Worm (Caenorhabditis elegans) whole organism, midembryonic: ENCODE results near the gene ZK1320.3.

Experiments
- T22C8.4 ChIP-seq: fragments of 200-800 bp; sonication (Bioruptor generic); IDR thresholded peaks from 2 replicates; pipeline ENCODE4 v1.3.6; 2022; ENCODE audit warnings: missing genetic modification characterization, missing compliant biosample characterization
- cog-1 ChIP-seq: sonication (generic microtip); optimal IDR thresholded peaks from 2 replicates; lab custom pipeline; 2016; ENCODE audit warnings: missing genetic modification characterization, missing compliant biosample characterization
- flt-1 ChIP-seq: fragments of 200-800 bp; sonication (Bioruptor generic); IDR thresholded peaks from 2 replicates; pipeline ENCODE4 v1.3.6; 2022; ENCODE audit warnings: missing genetic modification characterization, missing compliant biosample characterization
- klf-2 ChIP-seq: fragments of 200-800 bp; sonication (Bioruptor generic); conservative IDR thresholded peaks from 2 replicates; pipeline ENCODE4 v1.3.6; 2022; ENCODE audit warnings: missing genetic modification reagents, missing genetic modification characterization, missing compliant biosample characterization
- med-1 ChIP-seq: sonication (generic microtip); optimal IDR thresholded peaks from 2 replicates; lab custom pipeline; 2017; ENCODE audit warnings: missing genetic modification characterization, mild to moderate bottlenecking, missing compliant biosample characterization, antibody characterized with exemption, missing genetic modification reagents; ENCODE audit not compliant: insufficient read depth
- ref-1 ChIP-seq: fragments of 200-800 bp; sonication (Bioruptor generic); conservative IDR thresholded peaks from 2 replicates; pipeline ENCODE4 v1.3.6; 2022; ENCODE audit warnings: missing genetic modification reagents, missing genetic modification characterization, missing compliant biosample characterization
- tab-1 ChIP-seq: fragments of 200-800 bp; sonication (Bioruptor generic); IDR thresholded peaks from 2 replicates; pipeline ENCODE4 v1.3.6; 2022; ENCODE audit warnings: missing genetic modification characterization, missing compliant biosample characterization
- ztf-23 ChIP-seq: fragments of 200-800 bp; sonication (Bioruptor generic); IDR thresholded peaks from 2 replicates; pipeline ENCODE4 v1.3.6; 2022; ENCODE audit warnings: missing genetic modification reagents, missing genetic modification characterization, missing compliant biosample characterization
- ztf-29 ChIP-seq: fragments of 200-800 bp; sonication (Bioruptor generic); IDR thresholded peaks from 2 replicates; pipeline ENCODE4 v1.3.6; 2022; ENCODE audit warnings: missing genetic modification reagents, missing genetic modification characterization, missing compliant biosample characterization

ZK1320.3 gene

ce11 chrII:9621913-9622348 lies 38.3 kb downstream of the ZK1320.3 start:
- TF ChIP-seq med-1 (GFP tag; lab: Kevin White, UChicago), result no peak
- TF ChIP-seq klf-2, result no peak
- TF ChIP-seq ref-1, result no peak
- TF ChIP-seq ztf-23 (GFP tag; lab: Robert Waterston, UW), result no peak

ce11 chrII:9621121-9621520 lies 39.1 kb downstream of the ZK1320.3 start:
- no peak for TF ChIP-seq flt-1 (GFP tag; lab: Robert Waterston, UW)
- TF ChIP-seq med-1 (GFP tag; lab: Kevin White, UChicago), result no peak
- TF ChIP-seq klf-2, result no peak
- TF ChIP-seq tab-1, result no peak
- no peak for TF ChIP-seq cog-1 (tag; lab: Kevin White, UChicago)
- no peak for TF ChIP-seq ztf-23 (GFP tag; lab: Robert Waterston, UW)
- TF ChIP-seq ref-1, result no peak

DNA sequence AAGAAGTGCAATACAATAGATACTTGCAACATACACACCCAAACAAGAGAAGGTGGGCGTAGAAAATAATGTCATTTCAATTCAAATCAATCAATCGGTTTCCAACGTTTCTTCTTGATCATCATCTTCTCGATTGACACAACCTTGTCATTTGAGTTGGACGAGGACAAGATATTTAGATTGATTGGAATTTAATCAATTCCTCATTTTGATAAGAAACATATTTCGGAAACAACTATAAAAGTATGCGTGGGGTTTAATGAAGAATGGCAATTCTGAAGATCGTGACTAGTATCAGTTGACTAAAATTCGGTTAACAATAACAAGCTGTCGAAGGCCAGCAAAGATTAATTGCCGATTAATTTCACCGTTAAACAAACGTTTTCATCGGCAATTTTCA lies 39.6 kb downstream of the ZK1320.3 start:
- TF ChIP-seq flt-1 (GFP tag; lab: Robert Waterston, UW) (no peak), tab-1 (no peak), T22C8.4 (GFP tag; lab: Robert Waterston, UW) (no peak), klf-2 (no peak), ztf-29 (GFP tag; lab: Robert Waterston, UW) (no peak), ztf-23 (GFP tag; lab: Robert Waterston, UW) (no peak), med-1 (GFP tag; lab: Kevin White, UChicago) (no peak)

DNA sequence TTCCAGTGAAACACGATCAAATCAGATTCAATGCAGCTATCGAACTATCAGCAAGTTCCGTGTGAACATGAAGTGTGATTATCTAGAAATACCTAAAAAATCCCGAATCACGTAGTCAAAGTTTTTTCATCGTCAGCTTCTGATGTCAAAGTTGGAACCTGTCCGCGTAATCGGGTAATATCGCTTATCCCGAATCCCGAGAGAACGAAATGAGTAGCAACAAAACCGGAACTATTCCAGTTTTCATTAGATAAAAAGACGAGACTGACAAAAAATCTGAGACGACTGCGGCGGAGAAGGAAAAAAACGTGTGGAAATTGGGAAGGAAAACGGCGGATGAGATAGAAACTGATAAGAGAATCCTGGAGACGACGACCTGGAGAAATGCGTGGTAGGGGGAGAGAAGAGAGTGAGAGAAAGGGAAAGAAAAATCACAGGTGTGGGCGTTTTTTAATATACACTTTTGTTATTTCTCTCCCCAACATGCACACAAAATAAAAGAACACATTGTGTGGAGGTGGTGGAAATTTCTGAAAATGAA lies 40.2 kb downstream of the ZK1320.3 start:
- TF ChIP-seq klf-2, result no peak
- no peak for TF ChIP-seq flt-1 (GFP tag; lab: Robert Waterston, UW)
- TF ChIP-seq tab-1, result no peak
- TF ChIP-seq T22C8.4 (GFP tag; lab: Robert Waterston, UW), result no peak
- TF ChIP-seq ref-1, result no peak
- no peak for TF ChIP-seq med-1 (GFP tag; lab: Kevin White, UChicago)
- TF ChIP-seq cog-1 (tag; lab: Kevin White, UChicago), result no peak
- TF ChIP-seq ztf-23 (GFP tag; lab: Robert Waterston, UW), result no peak
- no peak for TF ChIP-seq ztf-29 (GFP tag; lab: Robert Waterston, UW)

DNA sequence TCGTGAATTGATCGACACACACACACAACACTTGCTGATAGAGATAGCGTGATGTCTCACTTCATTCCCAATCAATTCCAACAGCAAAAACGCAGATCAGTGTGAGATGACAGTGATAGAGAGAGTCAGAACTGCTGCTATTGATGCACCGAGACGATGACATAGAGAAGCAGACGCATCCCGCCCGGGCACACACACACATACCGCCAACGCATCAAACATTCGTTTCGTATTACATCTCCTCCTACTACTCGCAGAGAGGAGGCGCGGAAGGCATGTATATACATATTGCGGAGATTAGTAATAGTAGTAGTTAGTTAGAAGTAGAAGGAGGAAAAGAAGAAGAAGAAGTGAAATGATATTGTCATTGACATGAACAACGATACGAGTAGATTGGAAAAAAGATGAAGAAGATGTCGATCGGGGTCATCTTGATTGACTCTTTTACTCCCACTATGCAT lies 40.8 kb downstream of the ZK1320.3 start:
- TF ChIP-seq ref-1 (no peak), ztf-23 (GFP tag; lab: Robert Waterston, UW) (0 out of 2 replicates have a peak, but pooled peaks have one; percentile 44), T22C8.4 (GFP tag; lab: Robert Waterston, UW) (0 out of 2 replicates have a peak, but pooled peaks have one; percentile 27), flt-1 (GFP tag; lab: Robert Waterston, UW) (peak; percentile 50; the same call in 1 of the 2 replicates), cog-1 (tag; lab: Kevin White, UChicago) (peak; percentile 72), klf-2 (no peak), tab-1 (no peak)

DNA sequence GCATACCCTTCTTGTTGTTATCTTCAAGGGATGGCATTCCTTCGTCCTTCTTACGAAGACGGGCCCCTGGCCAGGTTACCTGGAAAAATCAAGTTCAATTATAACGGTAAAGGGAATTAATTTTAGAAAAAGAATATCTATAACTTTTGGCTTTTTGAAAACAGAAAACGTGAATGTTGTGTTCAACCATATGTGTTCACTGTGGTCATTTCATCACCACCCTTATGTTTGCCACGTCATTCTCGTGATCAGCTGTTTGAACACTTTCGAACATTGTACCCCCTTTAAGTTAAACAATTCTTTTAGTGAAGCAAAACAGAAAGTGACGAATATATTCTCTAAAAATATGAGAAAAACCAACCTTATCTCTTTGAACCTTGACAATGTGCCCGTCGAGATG lies 41.5 kb downstream of the ZK1320.3 start:
- TF ChIP-seq ref-1 (no peak), ztf-23 (GFP tag; lab: Robert Waterston, UW) (no peak), ztf-29 (GFP tag; lab: Robert Waterston, UW) (no peak), med-1 (GFP tag; lab: Kevin White, UChicago) (no peak), cog-1 (tag; lab: Kevin White, UChicago) (no peak), T22C8.4 (GFP tag; lab: Robert Waterston, UW) (no peak), flt-1 (GFP tag; lab: Robert Waterston, UW) (no peak), tab-1 (no peak), klf-2 (no peak)

ce11 chrII:9617902-9618245 lies 42.3 kb downstream of the ZK1320.3 start:
- no peak for TF ChIP-seq T22C8.4 (GFP tag; lab: Robert Waterston, UW)
- TF ChIP-seq med-1 (GFP tag; lab: Kevin White, UChicago), result no peak
- TF ChIP-seq tab-1, result no peak
- TF ChIP-seq ref-1, result no peak
- no peak for TF ChIP-seq ztf-29 (GFP tag; lab: Robert Waterston, UW)
- TF ChIP-seq klf-2, result no peak
- no peak for TF ChIP-seq cog-1 (tag; lab: Kevin White, UChicago)
- no peak for TF ChIP-seq flt-1 (GFP tag; lab: Robert Waterston, UW)

DNA sequence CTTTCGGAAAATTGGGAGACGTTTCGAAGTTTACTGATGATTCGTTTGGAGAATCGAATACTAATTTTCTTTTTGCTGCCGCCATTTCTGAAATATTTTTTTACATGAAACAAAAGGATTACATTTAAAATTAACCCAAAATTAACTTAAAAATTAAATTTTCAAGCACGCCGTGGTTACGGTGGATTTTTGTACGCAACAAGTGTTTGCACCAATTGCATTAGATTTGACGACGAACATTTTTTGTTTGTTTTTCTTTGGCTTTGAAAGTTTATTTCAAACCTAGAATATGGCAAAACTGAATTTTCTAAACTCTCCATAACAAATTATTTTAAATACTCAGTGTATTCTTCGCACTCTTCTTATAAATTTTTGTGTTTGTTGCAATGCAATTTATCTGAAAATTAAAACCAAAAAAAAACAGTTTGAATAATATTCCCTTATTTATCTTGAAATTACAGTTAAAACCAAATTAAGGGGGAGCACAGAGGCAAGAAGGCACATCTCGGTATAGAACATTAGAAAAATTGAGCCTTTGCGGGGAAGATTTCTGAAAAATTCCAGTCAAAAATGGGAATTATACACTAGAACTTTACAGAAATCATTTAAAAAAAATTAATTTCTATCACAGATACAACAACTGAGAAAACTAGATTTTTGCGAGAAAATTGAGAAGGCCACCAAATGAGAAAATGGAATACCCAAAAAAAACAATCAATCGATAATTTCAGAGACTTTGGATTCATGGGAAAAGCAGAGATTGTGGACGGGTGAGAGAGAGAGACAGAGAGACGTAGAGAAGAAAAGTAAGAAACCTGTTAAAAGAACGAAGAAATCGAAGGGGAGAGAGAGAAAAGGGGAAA lies 42.9 kb downstream of the ZK1320.3 start, which contains the start of gene hal-3:
Gene hal-3 (minus strand): TSS at position 87 of the 863 bp plus-strand sequence.
- TF ChIP-seq tab-1, result no peak
- TF ChIP-seq klf-2, result no peak
- TF ChIP-seq T22C8.4 (GFP tag; lab: Robert Waterston, UW), result 0 out of 2 replicates have a peak, but pooled peaks have one; percentile 37
- no peak for TF ChIP-seq ref-1
- no peak for TF ChIP-seq ztf-23 (GFP tag; lab: Robert Waterston, UW)

DNA sequence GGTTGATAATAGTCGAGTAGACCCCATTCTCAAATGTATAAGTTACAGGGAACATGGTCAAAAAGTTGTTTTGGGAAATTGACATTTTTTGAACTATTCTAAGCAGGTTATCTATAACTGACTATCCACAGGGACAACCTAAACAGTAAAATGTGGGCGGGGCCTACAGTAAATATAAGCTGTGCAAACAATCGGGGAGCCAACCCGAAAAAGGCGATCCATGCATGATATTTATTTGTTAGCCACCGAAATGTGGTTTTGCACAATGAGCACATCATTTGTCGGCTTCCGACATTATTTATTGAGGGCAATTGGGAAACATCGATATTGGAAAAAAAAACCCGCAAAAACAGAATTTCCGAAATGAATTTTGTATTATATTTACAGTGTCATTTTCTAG lies 45.5 kb downstream of the ZK1320.3 start, which contains the start of gene hlh-6:
Gene hlh-6 (minus strand): TSS at position 101 of the 400 bp plus-strand sequence.
- TF ChIP-seq cog-1 (tag; lab: Kevin White, UChicago) (no peak), ztf-23 (GFP tag; lab: Robert Waterston, UW) (no peak), med-1 (GFP tag; lab: Kevin White, UChicago) (no peak), ztf-29 (GFP tag; lab: Robert Waterston, UW) (no peak)
